Fruit fly (Drosophila melanogaster) whole organism, embryonic: ENCODE measurements around the gene Or65c.

Experiments used
- Ada2b ChIP-seq: fragments of 200-800 bp; sonication (Bioruptor generic); IDR thresholded peaks from 2 replicates; pipeline ENCODE4 v1.3.6; 2022; ENCODE audit warnings: missing biosample characterization, missing genetic modification characterization
- Bgb ChIP-seq: fragments of 200-800 bp; sonication (Bioruptor generic); IDR thresholded peaks from 2 replicates; pipeline ENCODE4 v1.3.6; 2022; ENCODE audit warnings: missing biosample characterization, missing genetic modification characterization; ENCODE audit not compliant: partially characterized antibody
- CG10654 ChIP-seq: fragments of 200-800 bp; sonication (Bioruptor generic); optimal IDR thresholded peaks from 2 replicates; lab custom pipeline; 2016; ENCODE audit warnings: missing biosample characterization, missing genetic modification characterization
- CG10979 ChIP-seq: fragments of 200-800 bp; sonication (Bioruptor generic); optimal IDR thresholded peaks from 2 replicates; lab custom pipeline; 2018; ENCODE audit warnings: missing biosample characterization, mild to moderate bottlenecking, missing genetic modification characterization, moderate library complexity
- CG11085 ChIP-seq: fragments of 200-800 bp; sonication (Bioruptor generic); IDR thresholded peaks from 2 replicates; pipeline ENCODE4 v1.3.6; 2022; ENCODE audit warnings: missing biosample characterization, missing genetic modification characterization
- CG11695 ChIP-seq: fragments of 200-800 bp; sonication (Bioruptor generic); IDR thresholded peaks from 3 replicates; pipeline ENCODE4 v1.3.6; 2022; ENCODE audit warnings: missing biosample characterization, missing genetic modification characterization
- CG12391 ChIP-seq: fragments of 200-800 bp; sonication (Bioruptor generic); optimal IDR thresholded peaks from 3 replicates; lab custom pipeline; 2018; ENCODE audit warnings: missing biosample characterization, mild to moderate bottlenecking, missing genetic modification characterization, moderate library complexity
- CG13775 ChIP-seq: fragments of 200-800 bp; sonication (Bioruptor generic); optimal IDR thresholded peaks from 3 replicates; lab custom pipeline; 2017; ENCODE audit warnings: missing biosample characterization, mild to moderate bottlenecking, missing genetic modification characterization
- CG13894 ChIP-seq: fragments of 200-800 bp; sonication (Bioruptor generic); optimal IDR thresholded peaks from 3 replicates; lab custom pipeline; 2018; ENCODE audit warnings: missing biosample characterization, mild to moderate bottlenecking, missing genetic modification characterization, moderate library complexity
- CG14667 ChIP-seq: fragments of 200-800 bp; sonication (Bioruptor generic); IDR thresholded peaks from 2 replicates; pipeline ENCODE4 v1.3.6; 2022; ENCODE audit warnings: missing biosample characterization, missing genetic modification characterization
- CG2678 ChIP-seq: fragments of 200-800 bp; sonication (Bioruptor generic); optimal IDR thresholded peaks from 3 replicates; lab custom pipeline; 2019; ENCODE audit warnings: missing biosample characterization, mild to moderate bottlenecking, missing genetic modification characterization, moderate library complexity
- CG2875 ChIP-seq: fragments of 200-800 bp; sonication (Bioruptor generic); optimal IDR thresholded peaks from 2 replicates; lab custom pipeline; 2017; ENCODE audit warnings: missing biosample characterization, mild to moderate bottlenecking, missing genetic modification characterization, missing genetic modification reagents
- CG30403 ChIP-seq: fragments of 200-800 bp; sonication (Bioruptor generic); optimal IDR thresholded peaks from 3 replicates; lab custom pipeline; 2016; ENCODE audit warnings: missing biosample characterization, missing genetic modification characterization
- CG34422 ChIP-seq: fragments of 200-800 bp; sonication (Bioruptor generic); IDR thresholded peaks from 3 replicates; pipeline ENCODE4 v1.3.6; 2022; ENCODE audit warnings: missing biosample characterization, missing genetic modification characterization
- CG3847 ChIP-seq: fragments of 200-800 bp; sonication (Bioruptor generic); IDR thresholded peaks from 2 replicates; pipeline ENCODE4 v1.3.6; 2022; ENCODE audit warnings: missing biosample characterization, missing genetic modification characterization
- D19B ChIP-seq: fragments of 200-800 bp; sonication (Bioruptor generic); optimal IDR thresholded peaks from 2 replicates; lab custom pipeline; 2017; ENCODE audit warnings: missing biosample characterization, mild to moderate bottlenecking, missing genetic modification characterization
- Hmr ChIP-seq: fragments of 200-800 bp; sonication (Bioruptor generic); optimal IDR thresholded peaks from 3 replicates; lab custom pipeline; 2017; ENCODE audit warnings: mild to moderate bottlenecking, missing biosample characterization, missing genetic modification reagents, missing genetic modification characterization
- Hr3 ChIP-seq: fragments of 200-800 bp; sonication (Bioruptor generic); optimal IDR thresholded peaks from 3 replicates; lab custom pipeline; 2016; ENCODE audit warnings: missing biosample characterization, missing genetic modification characterization
- Hr51 ChIP-seq, 2 experiments: fragments of 200-800 bp; sonication (Bioruptor generic); optimal IDR thresholded peaks; 2 replicates in 1 of 2; 3 replicates in 1 of 2; lab custom pipeline; 2016 to 2018; ENCODE audit warnings: missing biosample characterization in 2 of 2, missing genetic modification characterization in 2 of 2, mild to moderate bottlenecking in 1 of 2, moderate library complexity in 1 of 2
- Lhr ChIP-seq: fragments of 200-800 bp; sonication (Bioruptor generic); optimal IDR thresholded peaks from 3 replicates; lab custom pipeline; 2017; ENCODE audit warnings: mild to moderate bottlenecking, missing biosample characterization, missing genetic modification reagents, missing genetic modification characterization
- Lpt ChIP-seq: fragments of >200 bp; optimal IDR thresholded peaks from 2 replicates; lab custom pipeline; 2018; ENCODE audit warnings: missing biosample characterization, missing genetic modification characterization
- Mad ChIP-seq: fragments of 200-800 bp; sonication (Bioruptor generic); optimal IDR thresholded peaks from 2 replicates; lab custom pipeline; 2016; ENCODE audit warnings: missing biosample characterization, missing genetic modification characterization
- Meics ChIP-seq: fragments of 200-800 bp; sonication (Bioruptor generic); optimal IDR thresholded peaks from 2 replicates; lab custom pipeline; 2017; ENCODE audit warnings: missing biosample characterization, mild to moderate bottlenecking, missing genetic modification characterization
- NfI ChIP-seq: fragments of 200-800 bp; sonication (Bioruptor generic); optimal IDR thresholded peaks from 3 replicates; lab custom pipeline; 2018; ENCODE audit warnings: missing biosample characterization, mild to moderate bottlenecking, missing genetic modification characterization, moderate library complexity
- Optix ChIP-seq: fragments of 200-800 bp; sonication (Bioruptor generic); IDR thresholded peaks from 3 replicates; pipeline ENCODE4 v1.3.6; 2022; ENCODE audit warnings: missing biosample characterization, missing genetic modification characterization
- Poxn ChIP-seq: fragments of 200-800 bp; sonication (Bioruptor generic); IDR thresholded peaks from 2 replicates; pipeline ENCODE4 v1.3.6; 2022; ENCODE audit warnings: missing biosample characterization, missing genetic modification characterization
- Side ChIP-seq: fragments of 200-800 bp; sonication (Bioruptor generic); optimal IDR thresholded peaks from 2 replicates; lab custom pipeline; 2016; ENCODE audit warnings: missing biosample characterization, missing genetic modification characterization
- Sin3A ChIP-seq: fragments of >200 bp; optimal IDR thresholded peaks from 2 replicates; lab custom pipeline; 2018
- Tbp ChIP-seq: fragments of >200 bp; optimal IDR thresholded peaks from 2 replicates; lab custom pipeline; 2018; ENCODE audit warnings: missing biosample characterization, missing genetic modification characterization
- Xrp1 ChIP-seq: fragments of 200-800 bp; sonication (Bioruptor generic); IDR thresholded peaks from 2 replicates; pipeline ENCODE4 v1.3.6; 2022; ENCODE audit warnings: missing biosample characterization, missing genetic modification characterization
- aop ChIP-seq: fragments of 200-800 bp; sonication (Bioruptor generic); IDR thresholded peaks from 2 replicates; pipeline ENCODE4 v1.3.6; 2022; ENCODE audit warnings: missing biosample characterization, missing genetic modification characterization
- ap ChIP-seq: fragments of 200-800 bp; sonication (Bioruptor generic); IDR thresholded peaks from 2 replicates; pipeline ENCODE4 v1.3.6; 2022; ENCODE audit warnings: missing biosample characterization, missing genetic modification characterization
- ara ChIP-seq: fragments of 200-800 bp; sonication (Bioruptor generic); IDR thresholded peaks from 2 replicates; pipeline ENCODE4 v1.3.6; 2022; ENCODE audit warnings: missing biosample characterization, missing genetic modification characterization
- bbx ChIP-seq: fragments of 200-800 bp; sonication (Bioruptor generic); IDR thresholded peaks from 2 replicates; pipeline ENCODE4 v1.3.6; 2022; ENCODE audit warnings: missing biosample characterization, missing genetic modification characterization; ENCODE audit not compliant: partially characterized antibody
- br ChIP-seq: fragments of >200 bp; optimal IDR thresholded peaks from 2 replicates; lab custom pipeline; 2017
- chif ChIP-seq, 2 experiments: fragments of 200-800 bp; sonication (Bioruptor generic); optimal IDR thresholded peaks; 3 replicates each; lab custom pipeline; 2016; ENCODE audit warnings: missing biosample characterization in 2 of 2, missing genetic modification characterization in 2 of 2
- chinmo ChIP-seq: fragments of 200-800 bp; sonication (Bioruptor generic); IDR thresholded peaks from 4 replicates; pipeline ENCODE4 v1.3.6; 2022; ENCODE audit warnings: missing biosample characterization, missing genetic modification characterization; ENCODE audit not compliant: partially characterized antibody
- crc ChIP-seq: fragments of 200-800 bp; sonication (Bioruptor generic); optimal IDR thresholded peaks from 2 replicates; lab custom pipeline; 2016; ENCODE audit warnings: missing biosample characterization, missing genetic modification characterization
- da ChIP-seq: fragments of 200-800 bp; sonication (Bioruptor generic); optimal IDR thresholded peaks from 2 replicates; lab custom pipeline; 2016; ENCODE audit warnings: missing biosample characterization, missing genetic modification characterization
- emc ChIP-seq: fragments of 200-800 bp; sonication (Bioruptor generic); optimal IDR thresholded peaks from 2 replicates; lab custom pipeline; 2016; ENCODE audit warnings: missing biosample characterization, missing genetic modification characterization
- en ChIP-seq: fragments of 200-800 bp; sonication (Bioruptor generic); optimal IDR thresholded peaks from 2 replicates; lab custom pipeline; 2016; ENCODE audit warnings: missing biosample characterization, missing genetic modification characterization
- ken ChIP-seq: fragments of 200-800 bp; sonication (Bioruptor generic); IDR thresholded peaks from 3 replicates; pipeline ENCODE4 v1.3.6; 2022; ENCODE audit warnings: missing biosample characterization, missing genetic modification characterization
- kni ChIP-seq: fragments of 200-800 bp; sonication (Bioruptor generic); optimal IDR thresholded peaks from 3 replicates; lab custom pipeline; 2017; ENCODE audit warnings: mild to moderate bottlenecking, missing biosample characterization, missing genetic modification reagents, missing genetic modification characterization
- nom ChIP-seq: fragments of 200-800 bp; sonication (Bioruptor generic); optimal IDR thresholded peaks from 2 replicates; lab custom pipeline; 2017; ENCODE audit warnings: missing biosample characterization, missing genetic modification characterization, mild to moderate bottlenecking, moderate library complexity, missing genetic modification reagents
- p53 ChIP-seq: fragments of 200-800 bp; sonication (Bioruptor generic); optimal IDR thresholded peaks from 2 replicates; lab custom pipeline; 2016; ENCODE audit warnings: missing biosample characterization, missing genetic modification characterization
- repo ChIP-seq: fragments of 200-800 bp; sonication (Bioruptor generic); optimal IDR thresholded peaks from 2 replicates; lab custom pipeline; 2016; ENCODE audit warnings: missing biosample characterization, missing genetic modification characterization
- sima ChIP-seq: fragments of 200-800 bp; sonication (Bioruptor generic); optimal IDR thresholded peaks from 2 replicates; lab custom pipeline; 2016; ENCODE audit warnings: missing biosample characterization, missing genetic modification characterization
- slp2 ChIP-seq: fragments of 200-800 bp; sonication (Bioruptor generic); optimal IDR thresholded peaks from 2 replicates; lab custom pipeline; 2016; ENCODE audit warnings: missing biosample characterization, missing genetic modification characterization
- stwl ChIP-seq: fragments of 200-800 bp; sonication (Bioruptor generic); optimal IDR thresholded peaks from 3 replicates; lab custom pipeline; 2018; ENCODE audit warnings: missing biosample characterization, mild to moderate bottlenecking, missing genetic modification characterization, moderate library complexity
- toy ChIP-seq: fragments of 200-800 bp; sonication (Bioruptor generic); IDR thresholded peaks from 2 replicates; pipeline ENCODE4 v1.3.6; 2022; ENCODE audit warnings: missing biosample characterization, missing genetic modification characterization
- ttk ChIP-seq: fragments of 200-800 bp; sonication (Bioruptor generic); IDR thresholded peaks from 2 replicates; pipeline ENCODE4 v2.1.2; 2022; ENCODE audit warnings: missing biosample characterization, missing genetic modification characterization

Gene Or65c

dm6 chr3L:6349976-6350375 is 22.6 kb downstream of the Or65c start, which contains the start of gene Sfp65A:
Gene Sfp65A, plus strand, starts transcription at chr3L:6350276.
- TF ChIP-seq Lpt (GFP tag; lab: Kevin White, UChicago) (no peak), br (no peak)
- TF ChIP-seq, all 482 proteins: peak for 0

- TF ChIP-seq D19B (GFP tag; lab: Kevin White, UChicago) (no peak), Poxn (GFP tag; lab: Robert Waterston, UW) (no peak), Meics (GFP tag; lab: Kevin White, UChicago) (no peak), CG30403 (GFP tag; lab: Kevin White, UChicago) (no peak), CG10654 (GFP tag; lab: Kevin White, UChicago) (no peak), ttk (no peak), Hmr (GFP tag; lab: Kevin White, UChicago) (peak; percentile 5), sima (GFP tag; lab: Kevin White, UChicago) (no peak), Side (GFP tag; lab: Kevin White, UChicago) (no peak), ara (GFP tag; lab: Robert Waterston, UW) (no peak), CG13894 (tag; lab: Kevin White, UChicago) (no peak), aop (GFP tag; lab: Robert Waterston, UW) (no peak), chinmo (GFP tag; lab: Robert Waterston, UW) (peak; percentile 91; the same call in 3 of the 4 replicates), Lhr (GFP tag; lab: Kevin White, UChicago) (no peak), p53 (GFP tag; lab: Kevin White, UChicago) (no peak), nom (GFP tag; lab: Kevin White, UChicago) (peak; percentile 80), CG13775 (GFP tag; lab: Kevin White, UChicago) (no peak), repo (GFP tag; lab: Kevin White, UChicago) (no peak), NfI (no peak), Xrp1 (GFP tag; lab: Robert Waterston, UW) (no peak), emc (GFP tag; lab: Kevin White, UChicago) (no peak), ken (no peak), toy (GFP tag; lab: Robert Waterston, UW) (no peak), slp2 (GFP tag; lab: Kevin White, UChicago) (no peak), Bgb (peak; percentile 78; the same call in 1 of the 2 replicates), chif (GFP tag; optimal IDR thresholded peaks at IDR 0.05; lab: Kevin White, UChicago) (peak in 1 of 2 experiments; percentile 11), crc (GFP tag; lab: Kevin White, UChicago) (no peak), CG3847 (GFP tag; lab: Robert Waterston, UW) (no peak), br (no peak), kni (GFP tag; lab: Kevin White, UChicago) (peak; percentile 43), CG14667 (GFP tag; lab: Robert Waterston, UW) (no peak), CG34422 (GFP tag; lab: Robert Waterston, UW) (no peak), en (no peak), Hr3 (no peak), Optix (no peak), Ada2b (GFP tag; lab: Robert Waterston, UW) (no peak), CG11085 (GFP tag; lab: Robert Waterston, UW) (no peak), CG10979 (peak; percentile 19), Tbp (GFP tag; lab: Kevin White, UChicago) (no peak), CG2875 (no peak), bbx (GFP tag; lab: Robert Waterston, UW) (peak; percentile 78), Sin3A (no peak), Mad (GFP tag; lab: Kevin White, UChicago) (no peak), CG2678 (peak; percentile 17), Hr51 (GFP tag; optimal IDR thresholded peaks at IDR 0.05; lab: Kevin White, UChicago) (no peak), ap (GFP tag; lab: Robert Waterston, UW) (no peak), da (GFP tag; lab: Kevin White, UChicago) (no peak), stwl (tag; lab: Kevin White, UChicago) (peak; percentile 36), CG11695 (GFP tag; lab: Robert Waterston, UW) (no peak), CG12391 (no peak)
Measured at dm6 chr3L:6352232-6352631, 24.8 kb downstream of the Or65c start, which contains the start of gene CG13300. Gene CG13300, minus strand, starts transcription at chr3L:6352390.
